Fruit fly (Drosophila melanogaster) whole organism, prepupa: ENCODE data around the gene RanBP3.

ENCODE experiments used
- Blimp-1 ChIP-seq: fragments of 200-800 bp; sonication (Bioruptor generic); optimal IDR thresholded peaks from 3 replicates; lab custom pipeline; 2017; ENCODE audit warnings: missing biosample characterization, missing genetic modification characterization, mild to moderate bottlenecking, moderate library complexity, missing genetic modification reagents
- CG10631 ChIP-seq: fragments of 200-800 bp; sonication (Bioruptor generic); optimal IDR thresholded peaks from 2 replicates; lab custom pipeline; 2016; ENCODE audit warnings: missing biosample characterization, missing genetic modification characterization
- CG10669 ChIP-seq: fragments of 200-800 bp; sonication (Bioruptor generic); optimal IDR thresholded peaks from 3 replicates; lab custom pipeline; 2018; ENCODE audit warnings: missing biosample characterization, mild to moderate bottlenecking, missing genetic modification characterization, moderate library complexity
- CG11762 ChIP-seq: fragments of 200-800 bp; sonication (Bioruptor generic); optimal IDR thresholded peaks from 3 replicates; lab custom pipeline; 2016; ENCODE audit warnings: missing biosample characterization, missing genetic modification characterization; ENCODE audit not compliant: insufficient read depth
- CG11902 ChIP-seq: fragments of 200-800 bp; sonication (Bioruptor generic); optimal IDR thresholded peaks from 3 replicates; lab custom pipeline; 2016; ENCODE audit warnings: missing biosample characterization, missing genetic modification characterization
- CG15336 ChIP-seq: fragments of 200-800 bp; sonication (Bioruptor generic); IDR thresholded peaks from 2 replicates; pipeline ENCODE4 v1.3.6; 2022; ENCODE audit warnings: missing biosample characterization, missing genetic modification characterization
- CG1621 ChIP-seq: fragments of 200-800 bp; sonication (Bioruptor generic); optimal IDR thresholded peaks from 3 replicates; lab custom pipeline; 2018; ENCODE audit warnings: missing biosample characterization, mild to moderate bottlenecking, missing genetic modification characterization
- CG3032 ChIP-seq: fragments of 200-800 bp; optimal IDR thresholded peaks from 2 replicates; lab custom pipeline; 2019; ENCODE audit warnings: missing biosample characterization, mild to moderate bottlenecking, missing genetic modification characterization, moderate library complexity
- CG31627 ChIP-seq: fragments of 200-800 bp; sonication (Bioruptor generic); optimal IDR thresholded peaks from 3 replicates; lab custom pipeline; 2016; ENCODE audit warnings: missing biosample characterization, missing genetic modification characterization
- CG32006 ChIP-seq: fragments of 200-800 bp; sonication (Bioruptor generic); optimal IDR thresholded peaks from 3 replicates; lab custom pipeline; 2017; ENCODE audit warnings: missing biosample characterization, mild to moderate bottlenecking, missing genetic modification characterization
- CG3919 ChIP-seq: fragments of 200-800 bp; sonication (Bioruptor generic); optimal IDR thresholded peaks from 3 replicates; lab custom pipeline; 2016; ENCODE audit warnings: missing biosample characterization, missing genetic modification characterization
- CG4318 ChIP-seq: fragments of 200-800 bp; sonication (Bioruptor generic); optimal IDR thresholded peaks from 3 replicates; lab custom pipeline; 2017; ENCODE audit warnings: missing biosample characterization, mild to moderate bottlenecking, missing genetic modification characterization
- CG6276 ChIP-seq: fragments of 200-800 bp; sonication (Bioruptor generic); optimal IDR thresholded peaks from 2 replicates; lab custom pipeline; 2017; ENCODE audit warnings: missing biosample characterization, mild to moderate bottlenecking, missing genetic modification characterization
- CG6808 ChIP-seq: fragments of 200-800 bp; sonication (Bioruptor generic); optimal IDR thresholded peaks from 3 replicates; lab custom pipeline; 2017; ENCODE audit warnings: missing biosample characterization, missing genetic modification characterization, mild to moderate bottlenecking, moderate library complexity, missing genetic modification reagents
- CG6854 ChIP-seq: fragments of 200-800 bp; sonication (Bioruptor generic); optimal IDR thresholded peaks from 2 replicates; lab custom pipeline; 2017; ENCODE audit warnings: missing biosample characterization, mild to moderate bottlenecking, missing genetic modification characterization
- CG7368 ChIP-seq: fragments of 200-800 bp; sonication (Bioruptor generic); optimal IDR thresholded peaks from 3 replicates; lab custom pipeline; 2016; ENCODE audit warnings: missing biosample characterization, missing genetic modification characterization
- CG8119 ChIP-seq: fragments of 200-800 bp; sonication (Bioruptor generic); IDR thresholded peaks from 3 replicates; pipeline ENCODE4 v1.3.6; 2022; ENCODE audit warnings: missing biosample characterization, missing genetic modification characterization
- CG8319 ChIP-seq: fragments of 200-800 bp; sonication (Bioruptor generic); optimal IDR thresholded peaks from 3 replicates; lab custom pipeline; 2016; ENCODE audit warnings: missing biosample characterization, missing genetic modification characterization
- CG8632 ChIP-seq: fragments of 200-800 bp; sonication (Bioruptor generic); optimal IDR thresholded peaks from 3 replicates; lab custom pipeline; 2016; ENCODE audit warnings: missing biosample characterization, missing genetic modification characterization
- CG9139 ChIP-seq: fragments of 200-800 bp; sonication (Bioruptor generic); optimal IDR thresholded peaks from 3 replicates; lab custom pipeline; 2017; ENCODE audit warnings: missing biosample characterization, mild to moderate bottlenecking, missing genetic modification characterization
- Eip78C ChIP-seq: fragments of 200-800 bp; sonication (Bioruptor generic); peaks from one replicate; lab custom pipeline; 2016; ENCODE audit warnings: missing biosample characterization, missing genetic modification characterization
- Eip93F ChIP-seq: fragments of 200-800 bp; sonication (Bioruptor generic); optimal IDR thresholded peaks from 2 replicates; lab custom pipeline; 2016; ENCODE audit warnings: missing biosample characterization, mild to moderate bottlenecking, missing genetic modification characterization
- Ets21C ChIP-seq: fragments of 200-800 bp; sonication (Bioruptor generic); optimal IDR thresholded peaks from 3 replicates; lab custom pipeline; 2016; ENCODE audit warnings: missing biosample characterization, missing genetic modification characterization
- Ets96B ChIP-seq: fragments of 200-800 bp; optimal IDR thresholded peaks from 2 replicates; lab custom pipeline; 2019; ENCODE audit warnings: missing biosample characterization, mild to moderate bottlenecking, missing genetic modification characterization, moderate library complexity
- Gug ChIP-seq: fragments of 200-800 bp; sonication (Bioruptor generic); IDR thresholded peaks from 2 replicates; pipeline ENCODE4 v1.3.6; 2022; ENCODE audit warnings: missing biosample characterization, missing genetic modification characterization
- Hr38 ChIP-seq: sonication (Bioruptor generic); optimal IDR thresholded peaks from 2 replicates; lab custom pipeline; 2016; ENCODE audit warnings: missing biosample characterization, missing genetic modification characterization
- Hr39 ChIP-seq: fragments of 200-800 bp; sonication (Bioruptor generic); optimal IDR thresholded peaks from 2 replicates; lab custom pipeline; 2016; ENCODE audit warnings: missing biosample characterization, missing genetic modification characterization
- Hr4 ChIP-seq: fragments of 200-800 bp; sonication (Bioruptor generic); optimal IDR thresholded peaks from 3 replicates; lab custom pipeline; 2016; ENCODE audit warnings: missing biosample characterization, missing genetic modification characterization
- Lpt ChIP-seq: fragments of 200-800 bp; sonication (Bioruptor generic); optimal IDR thresholded peaks from 3 replicates; lab custom pipeline; 2016; ENCODE audit warnings: missing biosample characterization, missing genetic modification characterization
- Met ChIP-seq: fragments of 200-800 bp; sonication (Bioruptor generic); optimal IDR thresholded peaks from 3 replicates; lab custom pipeline; 2016; ENCODE audit warnings: missing biosample characterization, missing genetic modification characterization
- Smox ChIP-seq: fragments of 200-800 bp; sonication (Bioruptor generic); optimal IDR thresholded peaks from 3 replicates; lab custom pipeline; 2016; ENCODE audit warnings: missing biosample characterization, missing genetic modification characterization
- Sox102F ChIP-seq: fragments of 200-800 bp; sonication (Bioruptor generic); optimal IDR thresholded peaks from 2 replicates; lab custom pipeline; 2016; ENCODE audit warnings: missing biosample characterization, mild to moderate bottlenecking, missing genetic modification characterization
- Sox14 ChIP-seq: fragments of 200-800 bp; sonication (Bioruptor generic); optimal IDR thresholded peaks from 3 replicates; lab custom pipeline; 2016; ENCODE audit warnings: missing biosample characterization, missing genetic modification characterization
- Sox15 ChIP-seq: fragments of 200-800 bp; sonication (Bioruptor generic); optimal IDR thresholded peaks from 3 replicates; lab custom pipeline; 2016; ENCODE audit warnings: missing biosample characterization, missing genetic modification characterization
- achi ChIP-seq: fragments of 200-800 bp; sonication (Bioruptor generic); optimal IDR thresholded peaks from 3 replicates; lab custom pipeline; 2016; ENCODE audit warnings: missing biosample characterization, missing genetic modification characterization
- acj6 ChIP-seq: fragments of 200-800 bp; sonication (Bioruptor generic); optimal IDR thresholded peaks from 3 replicates; lab custom pipeline; 2016; ENCODE audit warnings: missing biosample characterization, missing genetic modification characterization
- cyc ChIP-seq: fragments of 200-800 bp; sonication (Bioruptor generic); optimal IDR thresholded peaks from 3 replicates; lab custom pipeline; 2016; ENCODE audit warnings: missing biosample characterization, missing genetic modification characterization
- dac ChIP-seq: fragments of 200-800 bp; sonication (Bioruptor generic); optimal IDR thresholded peaks from 2 replicates; lab custom pipeline; 2017; ENCODE audit warnings: missing biosample characterization, mild to moderate bottlenecking, missing genetic modification characterization
- dsx ChIP-seq: fragments of 200-800 bp; optimal IDR thresholded peaks from 3 replicates; lab custom pipeline; 2019; ENCODE audit warnings: missing biosample characterization, mild to moderate bottlenecking, missing genetic modification characterization, moderate library complexity; ENCODE audit not compliant: poor library complexity, severe bottlenecking
- eg ChIP-seq: fragments of 200-800 bp; sonication (Bioruptor generic); IDR thresholded peaks from 3 replicates; pipeline ENCODE4 v1.3.6; 2022; ENCODE audit warnings: missing biosample characterization, missing genetic modification characterization
- fd59A ChIP-seq: fragments of 200-800 bp; sonication (Bioruptor generic); optimal IDR thresholded peaks from 2 replicates; lab custom pipeline; 2017; ENCODE audit warnings: missing biosample characterization, mild to moderate bottlenecking, missing genetic modification characterization, missing genetic modification reagents
- fd85E ChIP-seq: fragments of 200-800 bp; sonication (Bioruptor generic); optimal IDR thresholded peaks from 3 replicates; lab custom pipeline; 2016; ENCODE audit warnings: missing biosample characterization, missing genetic modification characterization
- fkh ChIP-seq: fragments of 200-800 bp; sonication (Bioruptor generic); optimal IDR thresholded peaks from 3 replicates; lab custom pipeline; 2017; ENCODE audit warnings: missing biosample characterization, mild to moderate bottlenecking, missing genetic modification characterization, moderate library complexity
- lz ChIP-seq: fragments of 200-800 bp; sonication (Bioruptor generic); optimal IDR thresholded peaks from 3 replicates; lab custom pipeline; 2016; ENCODE audit warnings: missing biosample characterization, missing genetic modification characterization
- net ChIP-seq: fragments of 200-800 bp; sonication (Bioruptor generic); optimal IDR thresholded peaks from 3 replicates; lab custom pipeline; 2016; ENCODE audit warnings: missing biosample characterization, missing genetic modification characterization
- pdm3 ChIP-seq: fragments of 200-800 bp; sonication (Bioruptor generic); optimal IDR thresholded peaks from 3 replicates; lab custom pipeline; 2016; ENCODE audit warnings: missing biosample characterization, missing genetic modification characterization
- salr ChIP-seq, 2 experiments: fragments of 200-800 bp; sonication (Bioruptor generic); optimal IDR thresholded peaks; 3 replicates each; lab custom pipeline; 2016 to 2018; ENCODE audit warnings: missing biosample characterization in 2 of 2, missing genetic modification characterization in 2 of 2, mild to moderate bottlenecking in 1 of 2
- spab ChIP-seq: fragments of 200-800 bp; sonication (Bioruptor generic); optimal IDR thresholded peaks from 2 replicates; lab custom pipeline; 2017; ENCODE audit warnings: missing biosample characterization, mild to moderate bottlenecking, missing genetic modification characterization, missing genetic modification reagents
- ss ChIP-seq, 2 experiments: fragments of 200-800 bp; sonication (Bioruptor generic); optimal IDR thresholded peaks; 2 replicates in 1 of 2; 3 replicates in 1 of 2; lab custom pipeline; 2017 to 2018; ENCODE audit warnings: mild to moderate bottlenecking in 2 of 2, missing biosample characterization in 2 of 2, missing genetic modification characterization in 2 of 2, moderate library complexity in 1 of 2
- svp ChIP-seq: fragments of 200-800 bp; sonication (Bioruptor generic); peaks from one replicate; lab custom pipeline; 2016; ENCODE audit warnings: missing biosample characterization, missing genetic modification characterization
- topi ChIP-seq: fragments of 200-800 bp; sonication (Bioruptor generic); optimal IDR thresholded peaks from 3 replicates; lab custom pipeline; 2016; ENCODE audit warnings: missing biosample characterization, missing genetic modification characterization
- vri ChIP-seq: fragments of 200-800 bp; sonication (Bioruptor generic); optimal IDR thresholded peaks from 3 replicates; lab custom pipeline; 2016; ENCODE audit warnings: missing biosample characterization, mild to moderate bottlenecking, missing genetic modification characterization

The RanBP3 gene

dm6 chr3R:23772808-23773207 is 20.2 kb upstream of the RanBP3 start, which contains the start of gene tst:
Gene tst (minus strand): TSS chr3R:23772859.
- TF ChIP-seq CG31627 (GFP tag; lab: Kevin White, UChicago), result peak; percentile 81
- TF ChIP-seq Ets96B (tag; lab: Kevin White, UChicago), result peak; percentile 88
- no peak for TF ChIP-seq Met (GFP tag; lab: Kevin White, UChicago)
- TF ChIP-seq CG6854 (GFP tag; lab: Kevin White, UChicago), result peak; percentile 29
- TF ChIP-seq Hr38 (GFP tag; lab: Kevin White, UChicago), result no peak
- TF ChIP-seq CG6808 (GFP tag; lab: Kevin White, UChicago), result no peak
- peak; percentile 85 for TF ChIP-seq Sox15
- TF ChIP-seq CG4318 (GFP tag; lab: Kevin White, UChicago), result peak; percentile 85
- peak; percentile 74 for TF ChIP-seq Sox102F (GFP tag; lab: Kevin White, UChicago)
- TF ChIP-seq CG15336 (GFP tag; lab: Robert Waterston, UW), result peak; percentile 89
- TF ChIP-seq eg (GFP tag; lab: Robert Waterston, UW), result peak; percentile 96
- TF ChIP-seq CG8119, result peak; percentile 90
- peak; percentile 10 for TF ChIP-seq fd85E (GFP tag; lab: Kevin White, UChicago)
- TF ChIP-seq Ets21C (GFP tag; lab: Kevin White, UChicago), result no peak
- peak; percentile 86 for TF ChIP-seq CG3919
- TF ChIP-seq CG10631 (GFP tag; lab: Kevin White, UChicago), result peak; percentile 96
- TF ChIP-seq dac (GFP tag; lab: Kevin White, UChicago), result peak; percentile 77
- peak; percentile 93 for TF ChIP-seq CG32006 (GFP tag; lab: Kevin White, UChicago)
- peak; percentile 39 for TF ChIP-seq Eip93F (GFP tag; lab: Kevin White, UChicago)
- peak; percentile 86 for TF ChIP-seq CG8632
- peak; percentile 91 for TF ChIP-seq CG3032 (tag; lab: Kevin White, UChicago)
- TF ChIP-seq lz (GFP tag; lab: Kevin White, UChicago), result peak; percentile 78
- TF ChIP-seq fd59A, result peak; percentile 54
- peak; percentile 95 for TF ChIP-seq Gug (GFP tag; lab: Robert Waterston, UW)
- TF ChIP-seq CG11762 (GFP tag; lab: Kevin White, UChicago), result peak; percentile 80
- TF ChIP-seq Hr4, result no peak
- TF ChIP-seq svp (GFP tag; lab: Kevin White, UChicago), result no peak
- TF ChIP-seq Sox14 (GFP tag; lab: Kevin White, UChicago), result peak; percentile 78
- TF ChIP-seq Smox, result no peak
- peak; percentile 67 for TF ChIP-seq spab (GFP tag; lab: Kevin White, UChicago)
- TF ChIP-seq cyc (GFP tag; lab: Kevin White, UChicago), result peak; percentile 82
- peak; percentile 84 for TF ChIP-seq Lpt
- peak in 1 of 2 experiments; percentile 61 for TF ChIP-seq salr (GFP tag; optimal IDR thresholded peaks at IDR 0.05; lab: Kevin White, UChicago)
- peak; percentile 83 for TF ChIP-seq net
- TF ChIP-seq Eip78C (GFP tag; lab: Kevin White, UChicago), result peak; percentile 94
- TF ChIP-seq achi (GFP tag; lab: Kevin White, UChicago), result peak; percentile 87
- TF ChIP-seq CG10669 (GFP tag; lab: Kevin White, UChicago), result peak; percentile 84
- TF ChIP-seq acj6 (GFP tag; lab: Kevin White, UChicago), result peak; percentile 90
- peak; percentile 85 for TF ChIP-seq dsx (GFP tag; lab: Kevin White, UChicago)
- peak; percentile 62 for TF ChIP-seq vri (GFP tag; lab: Kevin White, UChicago)
- TF ChIP-seq CG1621 (tag; lab: Kevin White, UChicago), result peak; percentile 61
- peak; percentile 90 for TF ChIP-seq fkh
- peak; percentile 81 for TF ChIP-seq CG8319 (GFP tag; lab: Kevin White, UChicago)
- TF ChIP-seq ss (GFP tag; optimal IDR thresholded peaks at IDR 0.05; lab: Kevin White, UChicago), result no peak
- TF ChIP-seq CG7368 (GFP tag; lab: Kevin White, UChicago), result peak; percentile 75
- peak; percentile 81 for TF ChIP-seq pdm3
- TF ChIP-seq Hr39 (GFP tag; lab: Kevin White, UChicago), result peak; percentile 77
- TF ChIP-seq CG9139 (GFP tag; lab: Kevin White, UChicago), result no peak
- TF ChIP-seq CG11902 (GFP tag; lab: Kevin White, UChicago), result peak; percentile 86
- peak; percentile 77 for TF ChIP-seq topi
- peak; percentile 56 for TF ChIP-seq Blimp-1 (GFP tag; lab: Kevin White, UChicago)
- no peak for TF ChIP-seq CG6276 (GFP tag; lab: Kevin White, UChicago)
